Fruit fly (Drosophila melanogaster) whole organism, embryonic: Measurements from ENCODE around the gene Lsp1alpha.

Experiments used
- Asciz ChIP-seq: fragments of 200-800 bp; sonication (Bioruptor generic); optimal IDR thresholded peaks from 2 replicates; lab custom pipeline; 2017; ENCODE audit warnings: missing biosample characterization, mild to moderate bottlenecking, missing genetic modification characterization, missing genetic modification reagents
- CG10565 ChIP-seq: fragments of 200-800 bp; sonication (Bioruptor generic); optimal IDR thresholded peaks from 3 replicates; lab custom pipeline; 2016; ENCODE audit warnings: missing biosample characterization, mild to moderate bottlenecking, missing genetic modification characterization
- CG15269 ChIP-seq: fragments of 200-800 bp; sonication (Bioruptor generic); optimal IDR thresholded peaks from 2 replicates; lab custom pipeline; 2018; ENCODE audit warnings: missing biosample characterization, mild to moderate bottlenecking, missing genetic modification characterization, moderate library complexity
- CG15601 ChIP-seq: fragments of 200-800 bp; sonication (Bioruptor generic); optimal IDR thresholded peaks from 3 replicates; lab custom pipeline; 2019; ENCODE audit warnings: missing biosample characterization, mild to moderate bottlenecking, missing genetic modification characterization, moderate library complexity
- CG16813 ChIP-seq: fragments of 200-800 bp; sonication (Bioruptor generic); IDR thresholded peaks from 3 replicates; pipeline ENCODE4 v1.3.6; 2022; ENCODE audit warnings: missing biosample characterization, missing genetic modification characterization; ENCODE audit not compliant: partially characterized antibody
- CG17361 ChIP-seq: fragments of 200-800 bp; sonication (Bioruptor generic); IDR thresholded peaks from 3 replicates; pipeline ENCODE4 v1.3.6; 2022; ENCODE audit warnings: missing biosample characterization, missing genetic modification characterization
- CG1792 ChIP-seq: fragments of 200-800 bp; sonication (Bioruptor generic); optimal IDR thresholded peaks from 2 replicates; lab custom pipeline; 2016; ENCODE audit warnings: missing biosample characterization, missing genetic modification characterization
- CG2199 ChIP-seq: fragments of 200-800 bp; sonication (Bioruptor generic); IDR thresholded peaks from 3 replicates; pipeline ENCODE4 v1.3.6; 2022; ENCODE audit warnings: missing biosample characterization, missing genetic modification characterization
- CG31441 ChIP-seq: fragments of 200-800 bp; sonication (Bioruptor generic); IDR thresholded peaks from 2 replicates; pipeline ENCODE4 v1.3.6; 2022; ENCODE audit warnings: missing biosample characterization, missing genetic modification characterization
- CG32532 ChIP-seq: fragments of 200-800 bp; sonication (Bioruptor generic); IDR thresholded peaks from 2 replicates; pipeline ENCODE4 v1.3.6; 2022; ENCODE audit warnings: missing biosample characterization, missing genetic modification characterization
- CG6272 ChIP-seq: fragments of 200-800 bp; sonication (Bioruptor generic); IDR thresholded peaks from 2 replicates; pipeline ENCODE4 v1.3.6; 2022; ENCODE audit warnings: missing biosample characterization, missing genetic modification characterization
- CG6654 ChIP-seq: fragments of 200-800 bp; sonication (Bioruptor generic); optimal IDR thresholded peaks from 2 replicates; lab custom pipeline; 2017; ENCODE audit warnings: missing biosample characterization, mild to moderate bottlenecking, missing genetic modification characterization
- CG8281 ChIP-seq: fragments of 200-800 bp; sonication (Bioruptor generic); optimal IDR thresholded peaks from 2 replicates; lab custom pipeline; 2018; ENCODE audit warnings: missing biosample characterization, mild to moderate bottlenecking, missing genetic modification characterization, moderate library complexity
- CG9609 ChIP-seq: fragments of 200-800 bp; sonication (Bioruptor generic); optimal IDR thresholded peaks from 3 replicates; lab custom pipeline; 2016; ENCODE audit warnings: missing biosample characterization, missing genetic modification characterization
- Dbx ChIP-seq: fragments of 200-800 bp; sonication (Bioruptor generic); IDR thresholded peaks from 3 replicates; pipeline ENCODE4 v1.3.6; 2022; ENCODE audit warnings: missing biosample characterization, missing genetic modification characterization
- Dip2 ChIP-seq: fragments of 200-800 bp; sonication (Bioruptor generic); IDR thresholded peaks from 2 replicates; pipeline ENCODE4 v1.3.6; 2022; ENCODE audit warnings: missing biosample characterization, missing genetic modification characterization
- Dip3 ChIP-seq: fragments of 200-800 bp; sonication (Bioruptor generic); optimal IDR thresholded peaks from 3 replicates; lab custom pipeline; 2016; ENCODE audit warnings: missing biosample characterization, missing genetic modification characterization
- Fer1 ChIP-seq: fragments of 200-800 bp; sonication (Bioruptor generic); optimal IDR thresholded peaks from 2 replicates; lab custom pipeline; 2017; ENCODE audit warnings: missing biosample characterization, mild to moderate bottlenecking, missing genetic modification characterization
- Hand ChIP-seq: fragments of 200-800 bp; sonication (Bioruptor generic); optimal IDR thresholded peaks from 2 replicates; lab custom pipeline; 2017; ENCODE audit warnings: mild to moderate bottlenecking, missing biosample characterization, missing genetic modification reagents, missing genetic modification characterization
- Hr39 ChIP-seq: fragments of >200 bp; optimal IDR thresholded peaks from 2 replicates; lab custom pipeline; 2017
- MBD-R2 ChIP-seq: fragments of 200-800 bp; sonication (Bioruptor generic); IDR thresholded peaks from 2 replicates; pipeline ENCODE4 v1.3.6; 2022; ENCODE audit warnings: missing biosample characterization, missing genetic modification characterization
- Mes4 ChIP-seq: fragments of 200-800 bp; sonication (Bioruptor generic); optimal IDR thresholded peaks from 2 replicates; lab custom pipeline; 2016; ENCODE audit warnings: missing biosample characterization, missing genetic modification characterization
- Myb ChIP-seq: fragments of 200-800 bp; sonication (Bioruptor generic); optimal IDR thresholded peaks from 2 replicates; lab custom pipeline; 2016; ENCODE audit warnings: missing biosample characterization, missing genetic modification characterization
- Ravus ChIP-seq: fragments of 200-800 bp; sonication (Bioruptor generic); IDR thresholded peaks from 2 replicates; pipeline ENCODE4 v1.3.6; 2022; ENCODE audit warnings: missing biosample characterization, missing genetic modification characterization
- Sin3A ChIP-seq: fragments of >200 bp; optimal IDR thresholded peaks from 2 replicates; lab custom pipeline; 2018
- Ssrp ChIP-seq: fragments of 200-800 bp; sonication (Bioruptor generic); optimal IDR thresholded peaks from 2 replicates; lab custom pipeline; 2018; ENCODE audit warnings: missing biosample characterization, mild to moderate bottlenecking, missing genetic modification characterization, moderate library complexity
- Trl ChIP-seq, 3 experiments: fragments of >200 bp in 2 of 3; fragments of 200-800 bp in 1 of 3; sonication (Bioruptor generic) in 1 of 3; optimal IDR thresholded peaks; 2 replicates in 1 of 3; 3 replicates in 2 of 3; lab custom pipeline; 2016 to 2017; ENCODE audit warnings: missing biosample characterization in 1 of 3, missing genetic modification characterization in 1 of 3
- Xbp1 ChIP-seq: fragments of 200-800 bp; sonication (Bioruptor generic); optimal IDR thresholded peaks from 3 replicates; lab custom pipeline; 2016; ENCODE audit warnings: missing biosample characterization, mild to moderate bottlenecking, missing genetic modification characterization
- YL-1 ChIP-seq: fragments of 200-800 bp; sonication (Bioruptor generic); optimal IDR thresholded peaks from 3 replicates; lab custom pipeline; 2017; ENCODE audit warnings: missing biosample characterization, mild to moderate bottlenecking, missing genetic modification characterization
- ac ChIP-seq: fragments of 200-800 bp; sonication (Bioruptor generic); optimal IDR thresholded peaks from 3 replicates; lab custom pipeline; 2017; ENCODE audit warnings: missing biosample characterization, mild to moderate bottlenecking, missing genetic modification characterization
- ara ChIP-seq: fragments of 200-800 bp; sonication (Bioruptor generic); IDR thresholded peaks from 2 replicates; pipeline ENCODE4 v1.3.6; 2022; ENCODE audit warnings: missing biosample characterization, missing genetic modification characterization
- bbx ChIP-seq: fragments of 200-800 bp; sonication (Bioruptor generic); IDR thresholded peaks from 2 replicates; pipeline ENCODE4 v1.3.6; 2022; ENCODE audit warnings: missing biosample characterization, missing genetic modification characterization; ENCODE audit not compliant: partially characterized antibody
- bcd ChIP-seq: fragments of 200-800 bp; sonication (Bioruptor generic); optimal IDR thresholded peaks from 2 replicates; lab custom pipeline; 2017; ENCODE audit warnings: missing biosample characterization, mild to moderate bottlenecking, missing genetic modification characterization
- cg ChIP-seq: fragments of 200-800 bp; sonication (Bioruptor generic); optimal IDR thresholded peaks from 3 replicates; lab custom pipeline; 2019; ENCODE audit warnings: missing biosample characterization, mild to moderate bottlenecking, missing genetic modification characterization, moderate library complexity
- cwo ChIP-seq: fragments of 200-800 bp; sonication (Bioruptor generic); optimal IDR thresholded peaks from 3 replicates; lab custom pipeline; 2017; ENCODE audit warnings: missing biosample characterization, missing genetic modification characterization, mild to moderate bottlenecking, moderate library complexity, missing genetic modification reagents
- gem ChIP-seq: fragments of 200-800 bp; sonication (Bioruptor generic); optimal IDR thresholded peaks from 2 replicates; lab custom pipeline; 2019; ENCODE audit warnings: missing biosample characterization, mild to moderate bottlenecking, missing genetic modification characterization, moderate library complexity
- ham ChIP-seq: fragments of 200-800 bp; sonication (Bioruptor generic); IDR thresholded peaks from 2 replicates; pipeline ENCODE4 v1.3.6; 2022; ENCODE audit warnings: missing biosample characterization, missing genetic modification characterization
- hbn ChIP-seq: fragments of 200-800 bp; sonication (Bioruptor generic); IDR thresholded peaks from 2 replicates; pipeline ENCODE4 v1.3.6; 2022; ENCODE audit warnings: missing biosample characterization, missing genetic modification characterization; ENCODE audit not compliant: partially characterized antibody
- knrl ChIP-seq: fragments of 200-800 bp; sonication (Bioruptor generic); IDR thresholded peaks from 3 replicates; pipeline ENCODE4 v1.3.6; 2022; ENCODE audit warnings: missing biosample characterization, missing genetic modification characterization; ENCODE audit not compliant: partially characterized antibody
- maf-S ChIP-seq: fragments of 200-800 bp; sonication (Bioruptor generic); optimal IDR thresholded peaks from 2 replicates; lab custom pipeline; 2016; ENCODE audit warnings: missing biosample characterization, missing genetic modification characterization
- oc ChIP-seq: fragments of 200-800 bp; sonication (Bioruptor generic); optimal IDR thresholded peaks from 2 replicates; lab custom pipeline; 2018; ENCODE audit warnings: missing biosample characterization, mild to moderate bottlenecking, missing genetic modification characterization, moderate library complexity
- schlank ChIP-seq: fragments of 200-800 bp; sonication (Bioruptor generic); optimal IDR thresholded peaks from 2 replicates; lab custom pipeline; 2018; ENCODE audit warnings: missing biosample characterization, mild to moderate bottlenecking, missing genetic modification characterization
- slp2 ChIP-seq: fragments of 200-800 bp; sonication (Bioruptor generic); optimal IDR thresholded peaks from 2 replicates; lab custom pipeline; 2016; ENCODE audit warnings: missing biosample characterization, missing genetic modification characterization
- stc ChIP-seq: fragments of 200-800 bp; sonication (Bioruptor generic); IDR thresholded peaks from 2 replicates; pipeline ENCODE4 v1.3.6; 2022; ENCODE audit warnings: missing biosample characterization, missing genetic modification characterization
- tgo ChIP-seq: fragments of 200-800 bp; sonication (Bioruptor generic); IDR thresholded peaks from 3 replicates; pipeline ENCODE4 v1.3.6; 2022; ENCODE audit warnings: missing biosample characterization, missing genetic modification characterization
- tin ChIP-seq: fragments of 200-800 bp; sonication (Bioruptor generic); optimal IDR thresholded peaks from 3 replicates; lab custom pipeline; 2016; ENCODE audit warnings: missing biosample characterization, missing genetic modification characterization
- tll ChIP-seq, 2 experiments: fragments of 200-800 bp in 1 of 2; fragments of >200 bp in 1 of 2; sonication (Bioruptor generic) in 1 of 2; optimal IDR thresholded peaks; 2 replicates each; lab custom pipeline; 2017 to 2019; ENCODE audit warnings: missing biosample characterization in 2 of 2, missing genetic modification characterization in 2 of 2, mild to moderate bottlenecking in 1 of 2, moderate library complexity in 1 of 2
- toy ChIP-seq: fragments of 200-800 bp; sonication (Bioruptor generic); IDR thresholded peaks from 2 replicates; pipeline ENCODE4 v1.3.6; 2022; ENCODE audit warnings: missing biosample characterization, missing genetic modification characterization
- vfl ChIP-seq: fragments of 200-800 bp; sonication (Bioruptor generic); optimal IDR thresholded peaks from 2 replicates; lab custom pipeline; 2016; ENCODE audit warnings: missing biosample characterization, missing genetic modification characterization
- wdn ChIP-seq: fragments of 200-800 bp; sonication (Bioruptor generic); IDR thresholded peaks from 2 replicates; pipeline ENCODE4 v1.3.6; 2022; ENCODE audit warnings: missing biosample characterization, missing genetic modification characterization
- zfh2 ChIP-seq: fragments of 200-800 bp; sonication (Bioruptor generic); optimal IDR thresholded peaks from 2 replicates; lab custom pipeline; 2016; ENCODE audit warnings: missing biosample characterization, missing genetic modification characterization

Lsp1alpha gene

DNA sequence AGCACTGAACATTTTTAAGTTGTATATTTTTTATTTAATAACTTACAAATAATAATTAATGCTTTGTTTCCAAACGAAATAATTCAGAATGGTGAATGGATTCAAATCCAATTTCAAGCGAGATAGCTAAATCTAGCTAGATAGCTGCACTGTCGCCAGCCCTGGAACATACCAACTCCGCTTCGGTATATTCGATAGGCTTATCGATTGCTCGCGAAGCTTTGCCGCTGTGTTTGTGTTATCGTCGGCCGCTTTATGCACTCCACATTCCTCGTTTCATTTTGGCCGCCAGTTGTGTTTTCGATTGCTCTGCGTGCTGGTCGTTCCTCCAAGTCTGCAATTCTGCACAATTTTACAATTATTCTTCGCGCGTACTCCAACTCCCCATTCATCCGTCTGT is 6.8 kb downstream of the Lsp1alpha start, which contains the start of gene mdu (continued):
- TF ChIP-seq ac (GFP tag; lab: Kevin White, UChicago) (no peak), cg (no peak), Trl (optimal IDR thresholded peaks at IDR 0.05; lab: Kevin White, UChicago) (no peak), Trl (GFP tag; optimal IDR thresholded peaks at IDR 0.05; lab: Kevin White, UChicago) (no peak), oc (no peak), bcd (GFP tag; lab: Kevin White, UChicago) (peak; percentile 34), CG6272 (GFP tag; lab: Robert Waterston, UW) (no peak), CG17361 (GFP tag; lab: Robert Waterston, UW) (peak; percentile 71), Fer1 (GFP tag; lab: Kevin White, UChicago) (no peak), cwo (GFP tag; lab: Kevin White, UChicago) (no peak), hbn (GFP tag; lab: Robert Waterston, UW) (no peak), Hand (no peak), CG6654 (GFP tag; lab: Kevin White, UChicago) (no peak), schlank (tag; lab: Kevin White, UChicago) (no peak), CG1792 (GFP tag; lab: Kevin White, UChicago) (no peak), knrl (GFP tag; lab: Robert Waterston, UW) (0 out of 3 replicates have a peak, but pooled peaks have one; percentile 47), CG32532 (GFP tag; lab: Robert Waterston, UW) (0 out of 2 replicates have a peak, but pooled peaks have one; percentile 35), CG15269 (tag; lab: Kevin White, UChicago) (peak; percentile 9), tll (GFP tag; optimal IDR thresholded peaks at IDR 0.05; lab: Kevin White, UChicago) (no peak), slp2 (no peak), Xbp1 (GFP tag; lab: Kevin White, UChicago) (peak; percentile 39), Ravus (no peak), CG31441 (GFP tag; lab: Robert Waterston, UW) (peak; percentile 37; the same call in 1 of the 2 replicates), ara (GFP tag; lab: Robert Waterston, UW) (no peak), zfh2 (GFP tag; lab: Kevin White, UChicago) (peak; percentile 4), tgo (GFP tag; lab: Robert Waterston, UW) (no peak; the same call in 2 of the 3 replicates), wdn (GFP tag; lab: Robert Waterston, UW) (no peak), Hr39 (lab: Kevin White, UChicago) (no peak), maf-S (GFP tag; lab: Kevin White, UChicago) (no peak), YL-1 (GFP tag; lab: Kevin White, UChicago) (no peak), gem (tag; lab: Kevin White, UChicago) (peak; percentile 57), vfl (GFP tag; lab: Kevin White, UChicago) (no peak), toy (no peak), Dip3 (no peak), Sin3A (lab: Kevin White, UChicago) (peak; percentile 16), CG16813 (GFP tag; lab: Robert Waterston, UW) (0 out of 3 replicates have a peak, but pooled peaks have one; percentile 30), Dip2 (GFP tag; lab: Robert Waterston, UW) (no peak), tin (GFP tag; lab: Kevin White, UChicago) (no peak), Mes4 (GFP tag; lab: Kevin White, UChicago) (no peak), CG10565 (GFP tag; lab: Kevin White, UChicago) (no peak), Asciz (GFP tag; lab: Kevin White, UChicago) (no peak), bbx (GFP tag; lab: Robert Waterston, UW) (peak; percentile 71; the same call in 1 of the 2 replicates), CG2199 (no peak), MBD-R2 (GFP tag; lab: Robert Waterston, UW) (no peak; the same call in 1 of the 2 replicates), CG9609 (GFP tag; lab: Kevin White, UChicago) (no peak), stc (GFP tag; lab: Robert Waterston, UW) (no peak), Dbx (0 out of 3 replicates have a peak, but pooled peaks have one; percentile 32), Ssrp (tag; lab: Kevin White, UChicago) (peak; percentile 25), CG15601 (tag; lab: Kevin White, UChicago) (no peak), CG8281 (no peak), ham (GFP tag; lab: Robert Waterston, UW) (no peak), Myb (GFP tag; lab: Kevin White, UChicago) (peak; percentile 61)
